Fruit fly (Drosophila melanogaster) whole organism, embryonic: ENCODE results near the gene Eig71Eg.

Experiments
- CG7556 ChIP-seq: fragments of 200-800 bp; sonication (Bioruptor generic); optimal IDR thresholded peaks from 2 replicates; lab custom pipeline; 2017; ENCODE audit warnings: missing biosample characterization, mild to moderate bottlenecking, missing genetic modification characterization
- Med ChIP-seq: fragments of 200-800 bp; sonication (Bioruptor generic); peaks from one replicate; lab custom pipeline; 2016; ENCODE audit warnings: missing biosample characterization, missing genetic modification characterization, mild to moderate bottlenecking, inconsistent platforms, moderate library complexity
- NK7.1 ChIP-seq: fragments of 200-800 bp; sonication (Bioruptor generic); optimal IDR thresholded peaks from 3 replicates; lab custom pipeline; 2016; ENCODE audit warnings: missing biosample characterization, missing genetic modification characterization
- exex ChIP-seq: fragments of 200-800 bp; sonication (Bioruptor generic); optimal IDR thresholded peaks from 4 replicates; lab custom pipeline; 2018; ENCODE audit warnings: missing biosample characterization, mild to moderate bottlenecking, missing genetic modification characterization, moderate library complexity
- oc ChIP-seq: fragments of 200-800 bp; sonication (Bioruptor generic); optimal IDR thresholded peaks from 2 replicates; lab custom pipeline; 2018; ENCODE audit warnings: missing biosample characterization, mild to moderate bottlenecking, missing genetic modification characterization, moderate library complexity
- org-1 ChIP-seq: fragments of 200-800 bp; sonication (Bioruptor generic); optimal IDR thresholded peaks from 2 replicates; lab custom pipeline; 2017; ENCODE audit warnings: missing biosample characterization, missing genetic modification characterization
- pan ChIP-seq, 4 experiments: fragments of >200 bp in 3 of 4; fragments of 200-800 bp in 1 of 4; sonication (Bioruptor generic) in 1 of 4; optimal IDR thresholded peaks in 3 of 4; IDR thresholded peaks in 1 of 4; 2 replicates each; pipeline versions ENCODE4 v1.3.6 to Lab custom; 2017 to 2022; ENCODE audit warnings: missing biosample characterization in 2 of 4, missing genetic modification characterization in 2 of 4, mixed read lengths in 1 of 4
- sim ChIP-seq: fragments of 200-800 bp; sonication (Bioruptor generic); IDR thresholded peaks from 2 replicates; pipeline ENCODE4 v1.3.6; 2022; ENCODE audit warnings: missing biosample characterization, missing genetic modification characterization
- sug ChIP-seq: fragments of 200-800 bp; optimal IDR thresholded peaks from 2 replicates; lab custom pipeline; 2019; ENCODE audit warnings: missing biosample characterization, mild to moderate bottlenecking, missing genetic modification characterization, moderate library complexity
- wek ChIP-seq: fragments of 200-800 bp; sonication (Bioruptor generic); optimal IDR thresholded peaks from 3 replicates; lab custom pipeline; 2018; ENCODE audit warnings: missing biosample characterization, mild to moderate bottlenecking, missing genetic modification characterization, moderate library complexity

Gene Eig71Eg

DNA sequence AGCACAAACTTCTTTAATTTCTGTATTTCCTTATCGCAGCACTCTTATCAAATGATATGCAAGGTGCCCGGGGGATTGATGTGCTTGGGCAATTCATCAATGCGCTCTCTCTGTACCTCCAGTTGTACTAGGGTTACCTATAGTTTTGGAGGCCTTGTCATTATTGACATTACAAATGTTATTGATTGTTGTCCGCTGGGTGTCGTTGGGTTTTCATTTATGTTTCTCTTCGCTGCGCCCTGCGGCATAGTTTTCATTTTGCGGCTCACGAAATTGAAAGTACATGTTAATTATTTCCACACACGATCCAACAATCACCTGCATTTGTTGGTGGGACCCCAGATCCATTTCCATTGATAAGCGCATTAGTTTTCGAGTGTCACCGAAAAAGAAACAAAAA is 48.8 kb downstream of the Eig71Eg start (continued):
- TF ChIP-seq sug (tag; lab: Kevin White, UChicago), result peak; percentile 72
- TF ChIP-seq exex (tag; lab: Kevin White, UChicago), result peak; percentile 9
- TF ChIP-seq wek (GFP tag; lab: Kevin White, UChicago), result no peak
- TF ChIP-seq NK7.1, result no peak
- TF ChIP-seq sim (GFP tag; lab: Robert Waterston, UW), result no peak
- no peak for TF ChIP-seq org-1 (GFP tag; lab: Kevin White, UChicago)
- no peak for TF ChIP-seq CG7556
- TF ChIP-seq oc (tag; lab: Kevin White, UChicago), result peak; percentile 28
- TF ChIP-seq Med (GFP tag; lab: Kevin White, UChicago), result peak; percentile 69
- no peak for TF ChIP-seq pan (optimal IDR thresholded peaks at IDR 0.05; lab: Kevin White, UChicago)
- peak in 1 of 2 experiments; percentile 29 for TF ChIP-seq pan (GFP tag; optimal IDR thresholded peaks at IDR 0.05 in 1 of 2, IDR thresholded peaks at IDR 0.05 in 1 of 2)
